Fruit fly (Drosophila melanogaster): ENCODE results near the gene CG12229.

DNA sequence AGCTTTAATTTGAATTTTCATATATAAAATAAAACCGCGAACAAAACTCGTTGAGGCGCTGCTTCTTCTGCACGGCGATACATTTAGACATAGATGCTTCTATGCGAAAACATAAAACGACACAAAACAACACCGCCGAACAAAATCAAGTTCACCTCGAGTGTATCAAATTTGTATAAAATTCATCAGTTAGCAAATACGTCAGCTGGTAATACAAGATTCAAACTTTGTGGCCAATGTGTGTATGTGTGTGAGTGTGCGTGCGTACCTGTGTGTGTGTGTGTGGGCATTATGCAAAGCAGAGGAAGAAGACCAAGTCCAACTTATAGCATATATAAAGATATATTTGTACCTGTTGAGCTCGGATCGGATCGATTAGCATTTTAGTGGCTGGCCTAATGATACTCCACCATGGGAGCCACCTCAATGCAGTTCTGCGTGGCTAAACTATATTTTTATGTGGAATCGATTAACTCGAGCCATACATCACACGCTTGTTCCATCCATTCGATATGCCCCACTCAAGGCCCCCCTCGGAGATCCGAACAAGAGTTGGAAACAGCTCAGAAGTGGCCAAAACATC, 41.7 kb downstream of the CG12229 start:
- TF ChIP-seq Lpt (GFP tag; optimal IDR thresholded peaks at IDR 0.05) = no peak
- no peak for TF ChIP-seq grau (tag; optimal IDR thresholded peaks at IDR 0.05)
- no peak for TF ChIP-seq ash1 (GFP tag; optimal IDR thresholded peaks at IDR 0.05)
- TF ChIP-seq usp (GFP tag; optimal IDR thresholded peaks at IDR 0.05) = no peak
- TF ChIP-seq Scr (GFP tag; IDR thresholded peaks at IDR 0.05; ENCODE audit: partially characterized antibody) = no peak
- no peak for TF ChIP-seq phol (tag; optimal IDR thresholded peaks at IDR 0.05)
- no peak for TF ChIP-seq Asciz (GFP tag; optimal IDR thresholded peaks at IDR 0.05)
- TF ChIP-seq Drgx (GFP tag; IDR thresholded peaks at IDR 0.05) = no peak
- TF ChIP-seq sd (tag; optimal IDR thresholded peaks at IDR 0.05) = peak; percentile 42
- TF ChIP-seq CG31441 (GFP tag; IDR thresholded peaks at IDR 0.05) = no peak
